Worm (Caenorhabditis elegans): ENCODE data around the gene srm-6.

DNA sequence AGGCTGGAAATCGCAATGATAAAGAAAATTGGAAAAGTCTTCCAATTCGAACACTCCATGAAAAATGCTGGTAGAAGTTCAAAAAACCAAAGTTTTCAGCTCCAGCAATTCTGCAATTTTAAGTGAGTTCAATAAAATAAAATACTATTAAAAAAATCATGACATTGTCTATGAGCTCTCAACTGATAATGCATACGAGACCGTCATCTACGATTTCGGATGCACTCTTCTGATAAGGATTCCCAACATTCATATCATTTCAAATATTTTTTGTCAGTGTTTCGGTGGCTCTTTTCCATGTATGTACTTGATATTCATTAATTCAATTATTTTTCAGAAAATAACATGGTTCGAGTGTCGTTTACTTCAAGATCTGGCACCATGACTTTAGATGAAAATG is 35.7 kb upstream of the srm-6 start, which contains the start of gene F14D7.6:
- no peak for TF ChIP-seq zip-5 (tag; optimal IDR thresholded peaks at IDR 0.05)
- no peak for TF ChIP-seq fkh-10 (GFP tag; optimal IDR thresholded peaks at IDR 0.05)
- TF ChIP-seq tbx-7 (tag; optimal IDR thresholded peaks at IDR 0.05) = no peak
- no peak for TF ChIP-seq tbx-2 (tag; optimal IDR thresholded peaks at IDR 0.05)
- TF ChIP-seq F13H6.1 (tag; optimal IDR thresholded peaks at IDR 0.05) = no peak
- no peak for TF ChIP-seq nhr-11 (tag; optimal IDR thresholded peaks at IDR 0.05)
- no peak for TF ChIP-seq ceh-2 (tag; optimal IDR thresholded peaks at IDR 0.05)
- TF ChIP-seq fkh-6 (tag; optimal IDR thresholded peaks at IDR 0.05) = no peak
- TF ChIP-seq eyg-1 (tag; optimal IDR thresholded peaks at IDR 0.05) = no peak
